Worm (Caenorhabditis elegans): ENCODE measurements around the gene F58F9.8.

Gene F58F9.8

DNA sequence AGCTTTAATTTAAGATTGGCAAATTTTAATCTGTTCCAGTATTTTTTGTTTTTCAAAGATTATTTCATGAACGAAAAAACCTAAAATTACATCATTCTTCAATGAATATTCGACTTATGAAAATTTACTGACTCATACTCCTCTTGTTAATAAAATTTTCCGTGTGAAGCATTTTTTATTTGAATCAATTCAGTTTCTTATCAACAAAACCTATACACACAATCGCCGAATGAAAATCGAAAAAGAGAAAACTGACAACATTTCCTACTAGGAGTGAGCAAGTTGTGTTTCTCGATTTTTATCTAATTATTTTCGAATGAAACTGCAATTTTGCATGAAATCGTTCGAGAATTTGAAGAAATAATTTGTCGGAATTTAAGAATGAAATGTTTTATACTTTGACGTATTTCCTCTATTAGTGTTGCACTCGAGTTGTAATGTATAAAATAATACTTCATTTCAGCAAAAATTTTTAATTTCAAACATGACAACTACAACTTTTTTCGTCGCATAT, 7.4 kb upstream of the F58F9.8 start, which contains the start of gene F58F9.4:
TSS of gene F58F9.4 (plus strand) at position 464 of the 514 bp plus-strand sequence.
- TF ChIP-seq ceh-6 (GFP tag; optimal IDR thresholded peaks at IDR 0.05) (no peak), unc-3 (GFP tag; conservative IDR thresholded peaks at IDR 0.05) (no peak), unc-3 (tag; optimal IDR thresholded peaks at IDR 0.05) (no peak), che-1 (tag; optimal IDR thresholded peaks at IDR 0.05) (no peak), ceh-14 (tag; optimal IDR thresholded peaks at IDR 0.05) (no peak), dve-1 (tag; optimal IDR thresholded peaks at IDR 0.05) (no peak), ceh-24 (tag; optimal IDR thresholded peaks at IDR 0.05) (no peak), fkh-6 (tag; optimal IDR thresholded peaks at IDR 0.05) (no peak), npax-4 (tag; optimal IDR thresholded peaks at IDR 0.05) (no peak), gmeb-2 (tag; optimal IDR thresholded peaks at IDR 0.05) (no peak), ceh-2 (tag; optimal IDR thresholded peaks at IDR 0.05) (no peak)

DNA sequence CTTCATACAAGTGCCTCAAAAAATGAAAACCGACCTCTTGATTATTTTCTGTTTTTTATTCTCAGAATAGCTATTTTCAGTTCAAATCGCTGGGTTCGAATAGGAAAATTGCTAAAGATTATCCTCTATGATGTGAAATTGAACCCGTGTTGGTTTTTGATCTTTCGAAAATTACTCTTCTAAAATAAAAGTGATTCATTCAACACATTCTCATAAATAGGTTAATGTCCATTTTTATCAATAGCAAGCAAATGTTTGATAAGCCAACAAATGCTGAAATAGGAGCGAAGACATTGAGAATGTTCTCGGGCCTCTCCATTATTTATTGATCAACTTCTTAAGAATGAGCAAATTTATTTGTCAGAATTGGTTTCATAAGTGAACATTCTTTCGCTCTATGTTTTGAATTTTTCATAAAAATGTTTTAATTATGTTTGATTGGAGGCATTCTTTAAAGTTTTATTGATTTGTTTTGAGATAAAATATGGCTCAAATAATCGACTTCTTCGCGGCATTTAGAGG, 5.1 kb upstream of the F58F9.8 start, which contains the start of gene F58F9.3:
TSS of gene F58F9.3 (plus strand) at position 472 of the 522 bp plus-strand sequence.
- TF ChIP-seq ceh-2 (tag; optimal IDR thresholded peaks at IDR 0.05): no peak
- TF ChIP-seq ceh-19 (GFP tag; optimal IDR thresholded peaks at IDR 0.05): no peak
- TF ChIP-seq pat-9 (tag; optimal IDR thresholded peaks at IDR 0.05): no peak
- no peak for TF ChIP-seq fkh-10 (GFP tag; optimal IDR thresholded peaks at IDR 0.05)
- TF ChIP-seq ceh-9 (tag; optimal IDR thresholded peaks at IDR 0.05): no peak
- TF ChIP-seq ceh-34 (tag; optimal IDR thresholded peaks at IDR 0.05): no peak
- TF ChIP-seq nfya-1 (tag; optimal IDR thresholded peaks at IDR 0.05): no peak
- no peak for TF ChIP-seq T23F11.4 (GFP tag; optimal IDR thresholded peaks at IDR 0.05)
- TF ChIP-seq sdc-2 (tag; optimal IDR thresholded peaks at IDR 0.05): no peak
- no peak for TF ChIP-seq ceh-14 (tag; optimal IDR thresholded peaks at IDR 0.05)
- no peak for TF ChIP-seq ceh-30 (tag; optimal IDR thresholded peaks at IDR 0.05)
- no peak for TF ChIP-seq fkh-6 (tag; optimal IDR thresholded peaks at IDR 0.05)
- no peak for TF ChIP-seq C38D4.7 (GFP tag; optimal IDR thresholded peaks at IDR 0.05)
- no peak for TF ChIP-seq sox-2 (GFP tag; IDR thresholded peaks at IDR 0.05)
- no peak for TF ChIP-seq ref-2 (tag; optimal IDR thresholded peaks at IDR 0.05)
- TF ChIP-seq pha-2 (tag; optimal IDR thresholded peaks at IDR 0.05): no peak
- no peak for TF ChIP-seq ceh-45 (GFP tag; IDR thresholded peaks at IDR 0.05)
- no peak for TF ChIP-seq ets-4 (tag; optimal IDR thresholded peaks at IDR 0.05)
- no peak for TF ChIP-seq pag-3 (tag; optimal IDR thresholded peaks at IDR 0.05; ENCODE audit: borderline replicate concordance)
- no peak for TF ChIP-seq pqm-1 (tag; optimal IDR thresholded peaks at IDR 0.05)

DNA sequence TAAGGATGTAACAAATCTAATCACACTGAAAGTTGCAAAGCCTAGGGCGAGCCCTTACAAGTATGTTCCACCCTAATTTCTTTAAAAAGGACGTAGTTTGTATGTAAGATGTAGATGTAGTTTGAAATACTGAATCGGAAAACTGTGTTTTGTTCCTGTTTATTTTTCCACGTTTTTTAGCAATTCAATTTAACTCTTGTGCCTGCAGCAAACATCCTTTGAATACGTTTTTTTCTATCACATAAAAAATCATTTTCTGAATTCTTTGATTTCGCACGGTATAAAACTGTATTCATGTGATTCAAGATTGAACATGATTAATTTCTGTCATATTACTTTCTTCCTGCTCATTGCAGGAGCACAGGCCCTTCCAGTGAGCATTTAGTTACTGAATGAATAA, 2.0 kb downstream of the F58F9.8 start, which contains the start of gene F58F9.9:
TSS of gene F58F9.9 (plus strand) at position 301 of the 400 bp plus-strand sequence.
- TF ChIP-seq hlh-30 (tag; optimal IDR thresholded peaks at IDR 0.05; ENCODE audit: insufficient read depth): no peak
- no peak for TF ChIP-seq fkh-6 (tag; optimal IDR thresholded peaks at IDR 0.05)
- no peak for TF ChIP-seq ceh-14 (tag; optimal IDR thresholded peaks at IDR 0.05)
- no peak for TF ChIP-seq ref-2 (tag; optimal IDR thresholded peaks at IDR 0.05)
- no peak for TF ChIP-seq pros-1 (tag; optimal IDR thresholded peaks at IDR 0.05)
- no peak for TF ChIP-seq pax-1 (tag; optimal IDR thresholded peaks at IDR 0.05)
- no peak for TF ChIP-seq eyg-1 (tag; optimal IDR thresholded peaks at IDR 0.05)
- TF ChIP-seq ceh-48 (tag; optimal IDR thresholded peaks at IDR 0.05): no peak
- TF ChIP-seq ceh-34 (tag; optimal IDR thresholded peaks at IDR 0.05): no peak
- no peak for TF ChIP-seq che-1 (tag; optimal IDR thresholded peaks at IDR 0.05)
- no peak for TF ChIP-seq gmeb-2 (tag; optimal IDR thresholded peaks at IDR 0.05)
- TF ChIP-seq elt-2 (tag; optimal IDR thresholded peaks at IDR 0.05): no peak
- TF ChIP-seq ets-4 (tag; optimal IDR thresholded peaks at IDR 0.05): no peak
- TF ChIP-seq tbx-7 (tag; optimal IDR thresholded peaks at IDR 0.05): no peak
- no peak for TF ChIP-seq unc-86 (tag; optimal IDR thresholded peaks at IDR 0.05)
- TF ChIP-seq Y22D7AL.16 (tag; optimal IDR thresholded peaks at IDR 0.05): no peak
- no peak for TF ChIP-seq sox-4 (tag; optimal IDR thresholded peaks at IDR 0.05)
- no peak for TF ChIP-seq ztf-16 (tag; optimal IDR thresholded peaks at IDR 0.05)

Measured in whole organism, late embryonic.